Fruit fly (Drosophila melanogaster): ENCODE measurements around the gene Or1a.

Or1a gene

dm6 chrX:334624-335292 lies 19.8 kb downstream of the Or1a start (continued):
- TF ChIP-seq CG12155 (GFP tag; optimal IDR thresholded peaks at IDR 0.05) (peak; percentile 2), ATbp (GFP tag; optimal IDR thresholded peaks at IDR 0.05) (peak; percentile 55), Rfx (GFP tag; IDR thresholded peaks at IDR 0.05) (no peak), CG5953 (GFP tag; IDR thresholded peaks at IDR 0.05) (no peak), CG42726 (GFP tag; IDR thresholded peaks at IDR 0.05; ENCODE audit: partially characterized antibody) (peak; percentile 52; the same call in 1 of the 2 replicates), CG13296 (GFP tag; optimal IDR thresholded peaks at IDR 0.05) (no peak), CG18619 (GFP tag; optimal IDR thresholded peaks at IDR 0.05) (peak; percentile 25), CG6272 (GFP tag; IDR thresholded peaks at IDR 0.05) (no peak), CG11398 (GFP tag; optimal IDR thresholded peaks at IDR 0.05) (no peak), CG2712 (tag; optimal IDR thresholded peaks at IDR 0.05) (peak; percentile 38), CG8290 (GFP tag; optimal IDR thresholded peaks at IDR 0.05) (no peak), CG8290 (tag; optimal IDR thresholded peaks at IDR 0.05) (peak in 1 of 2 experiments; percentile 30), Meics (GFP tag; optimal IDR thresholded peaks at IDR 0.05) (peak; percentile 35), CG9727 (GFP tag; optimal IDR thresholded peaks at IDR 0.05) (peak; percentile 10), CG17359 (tag; optimal IDR thresholded peaks at IDR 0.05) (peak; percentile 45), pho (GFP tag; optimal IDR thresholded peaks at IDR 0.05) (no peak), Asciz (GFP tag; optimal IDR thresholded peaks at IDR 0.05) (no peak), Rx (GFP tag; IDR thresholded peaks at IDR 0.05) (no peak), CG17568 (GFP tag; optimal IDR thresholded peaks at IDR 0.05) (no peak), nau (GFP tag; optimal IDR thresholded peaks at IDR 0.05) (peak; percentile 9), CG5180 (GFP tag; optimal IDR thresholded peaks at IDR 0.05) (peak; percentile 11), ara (GFP tag; IDR thresholded peaks at IDR 0.05) (no peak), fd96Cb (tag; optimal IDR thresholded peaks at IDR 0.05) (peak; percentile 24), CG7839 (tag; optimal IDR thresholded peaks at IDR 0.05) (peak; percentile 55), CG9932 (GFP tag; IDR thresholded peaks at IDR 0.05) (0 out of 2 replicates have a peak, but pooled peaks have one; percentile 17), CG2116 (GFP tag; optimal IDR thresholded peaks at IDR 0.05) (no peak), Dll (GFP tag; IDR thresholded peaks at IDR 0.05; ENCODE audit: partially characterized antibody) (0 out of 4 replicates have a peak, but pooled peaks have one; percentile 18), D19B (GFP tag; optimal IDR thresholded peaks at IDR 0.05) (peak; percentile 81), CG13424 (tag; optimal IDR thresholded peaks at IDR 0.05) (peak; percentile 40), ash1 (GFP tag; optimal IDR thresholded peaks at IDR 0.05) (no peak), CG10267 (tag; optimal IDR thresholded peaks at IDR 0.05) (peak; percentile 27), CG13287 (GFP tag; IDR thresholded peaks at IDR 0.05; ENCODE audit: partially characterized antibody) (peak; percentile 56), odd (GFP tag; optimal IDR thresholded peaks at IDR 0.05) (peak; percentile 15), HmgZ (tag; optimal IDR thresholded peaks at IDR 0.05) (no peak), Sox100B (GFP tag; optimal IDR thresholded peaks at IDR 0.05) (peak; percentile 26), dysf (GFP tag; IDR thresholded peaks at IDR 0.05) (peak; percentile 45; the same call in 1 of the 3 replicates), CG18262 (tag; optimal IDR thresholded peaks at IDR 0.05) (peak; percentile 33), CG13894 (tag; optimal IDR thresholded peaks at IDR 0.05) (no peak), oc (tag; optimal IDR thresholded peaks at IDR 0.05) (peak; percentile 58)
